Worm (Caenorhabditis elegans) whole organism, young adult: ENCODE measurements around the gene sri-31.

ENCODE experiments used
- C06A6.2 ChIP-seq: fragments of 200-800 bp; sonication (Bioruptor generic); conservative IDR thresholded peaks from 2 replicates; pipeline ENCODE4 v1.3.6; 2022; ENCODE audit warnings: missing genetic modification characterization, missing compliant biosample characterization
- C17E4.6 ChIP-seq: fragments of 200-800 bp; sonication (Bioruptor generic); IDR thresholded peaks from 2 replicates; pipeline ENCODE4 v1.3.6; 2022; ENCODE audit warnings: missing genetic modification reagents, missing genetic modification characterization, missing compliant biosample characterization
- D2030.7 ChIP-seq: fragments of 200-800 bp; sonication (Bioruptor generic); IDR thresholded peaks from 2 replicates; pipeline ENCODE4 v1.3.6; 2022; ENCODE audit warnings: missing genetic modification reagents, missing genetic modification characterization, missing compliant biosample characterization
- F33H1.4 ChIP-seq: fragments of 200-800 bp; sonication (Bioruptor generic); IDR thresholded peaks from 2 replicates; pipeline ENCODE4 v1.3.6; 2022; ENCODE audit warnings: missing genetic modification reagents, missing genetic modification characterization, missing compliant biosample characterization
- F37B4.10 ChIP-seq: fragments of 200-800 bp; sonication (Bioruptor generic); IDR thresholded peaks from 2 replicates; pipeline ENCODE4 v1.3.6; 2022; ENCODE audit warnings: missing genetic modification characterization, missing compliant biosample characterization
- F39B2.1 ChIP-seq: fragments of 200-800 bp; sonication (Bioruptor generic); IDR thresholded peaks from 2 replicates; pipeline ENCODE4 v1.3.6; 2022; ENCODE audit warnings: missing genetic modification reagents, missing genetic modification characterization, missing compliant biosample characterization
- T26A5.8 ChIP-seq: sonication (generic microtip); optimal IDR thresholded peaks from 2 replicates; lab custom pipeline; 2016; ENCODE audit warnings: missing genetic modification characterization, missing compliant biosample characterization
- ama-1 ChIP-seq, 3 experiments: fragments of 150-350 bp in 1 of 3; sonication (generic microtip) in 2 of 3; optimal IDR thresholded peaks; 2 replicates each; lab custom pipeline; 2014 to 2018; ENCODE audit warnings: missing biosample characterization in 2 of 3, missing genetic modification characterization in 2 of 3, missing genetic modification reagents in 2 of 3
- atf-7 ChIP-seq: sonication (generic microtip); optimal IDR thresholded peaks from 2 replicates; lab custom pipeline; 2017; ENCODE audit warnings: mild to moderate bottlenecking, missing genetic modification characterization, missing compliant biosample characterization
- athp-1 ChIP-seq: sonication (generic microtip); optimal IDR thresholded peaks from 2 replicates; lab custom pipeline; 2017; ENCODE audit warnings: mild to moderate bottlenecking, missing genetic modification characterization, missing compliant biosample characterization
- attf-3 ChIP-seq: fragments of 200-800 bp; sonication (Bioruptor generic); conservative IDR thresholded peaks from 2 replicates; pipeline ENCODE4 v1.3.6; 2022; ENCODE audit warnings: missing genetic modification reagents, missing genetic modification characterization, missing compliant biosample characterization
- attf-6 ChIP-seq: fragments of 200-800 bp; sonication (Bioruptor generic); IDR thresholded peaks from 2 replicates; pipeline ENCODE4 v1.3.6; 2022; ENCODE audit warnings: missing genetic modification reagents, missing genetic modification characterization, missing compliant biosample characterization
- bed-2 ChIP-seq: fragments of 200-800 bp; sonication (Bioruptor generic); IDR thresholded peaks from 2 replicates; pipeline ENCODE4 v1.3.6; 2022; ENCODE audit warnings: missing genetic modification reagents, missing genetic modification characterization, missing compliant biosample characterization
- ccch-3 ChIP-seq: fragments of 200-800 bp; sonication (Bioruptor generic); optimal IDR thresholded peaks from 2 replicates; lab custom pipeline; 2018; ENCODE audit warnings: mild to moderate bottlenecking, missing genetic modification characterization, missing compliant biosample characterization
- ceh-91 ChIP-seq: fragments of 200-800 bp; sonication (Bioruptor generic); IDR thresholded peaks from 2 replicates; pipeline ENCODE4 v1.3.6; 2022; ENCODE audit warnings: missing genetic modification reagents, missing genetic modification characterization, missing compliant biosample characterization
- dpl-1 ChIP-seq: fragments of 150-350 bp; optimal IDR thresholded peaks from 2 replicates; lab custom pipeline; 2014; ENCODE audit warnings: missing biosample characterization, missing genetic modification reagents, missing genetic modification characterization
- egl-44 ChIP-seq: fragments of 200-800 bp; sonication (Bioruptor generic); IDR thresholded peaks from 2 replicates; pipeline ENCODE4 v1.3.6; 2022; ENCODE audit warnings: missing genetic modification reagents, missing genetic modification characterization, missing compliant biosample characterization
- hmg-1.2 ChIP-seq: fragments of 200-800 bp; sonication (Bioruptor generic); IDR thresholded peaks from 2 replicates; pipeline ENCODE4 v1.3.6; 2022; ENCODE audit warnings: missing genetic modification reagents, missing genetic modification characterization, missing compliant biosample characterization
- lag-1 ChIP-seq: fragments of 200-800 bp; sonication (Bioruptor generic); IDR thresholded peaks from 2 replicates; pipeline ENCODE4 v1.3.6; 2022; ENCODE audit warnings: missing genetic modification reagents, missing genetic modification characterization, missing compliant biosample characterization
- mcd-1 ChIP-seq: fragments of 200-800 bp; sonication (Bioruptor generic); IDR thresholded peaks from 2 replicates; pipeline ENCODE4 v1.3.6; 2022; ENCODE audit warnings: missing genetic modification reagents, missing genetic modification characterization, missing compliant biosample characterization
- mxl-1 ChIP-seq: sonication (generic microtip); optimal IDR thresholded peaks from 2 replicates; lab custom pipeline; 2016; ENCODE audit warnings: missing genetic modification characterization, missing compliant biosample characterization
- pha-4 ChIP-seq: fragments of 150-350 bp; sonication (generic microtip); optimal IDR thresholded peaks from 2 replicates; lab custom pipeline; 2014; ENCODE audit warnings: missing biosample characterization, missing genetic modification reagents, missing genetic modification characterization
- rcor-1 ChIP-seq: fragments of 200-800 bp; sonication (Bioruptor generic); IDR thresholded peaks from 2 replicates; pipeline ENCODE4 v1.3.6; 2022; ENCODE audit warnings: missing genetic modification reagents, missing genetic modification characterization, missing compliant biosample characterization
- rpc-1 ChIP-seq, 2 experiments: fragments of 150-350 bp in 1 of 2; sonication (generic microtip) in 1 of 2; optimal IDR thresholded peaks; 2 replicates each; lab custom pipeline; 2014 to 2018; ENCODE audit warnings: missing biosample characterization in 1 of 2, missing genetic modification characterization in 1 of 2, missing genetic modification reagents in 1 of 2, missing genotype in 1 of 2
- snpc-1.1 ChIP-seq: sonication (generic microtip); optimal IDR thresholded peaks from 2 replicates; lab custom pipeline; 2017; ENCODE audit warnings: missing genetic modification characterization, mild to moderate bottlenecking, missing compliant biosample characterization, antibody characterized with exemption, moderate library complexity, missing genotype, missing genetic modification reagents; ENCODE audit not compliant: insufficient read depth
- unc-130 ChIP-seq: sonication (generic microtip); optimal IDR thresholded peaks from 2 replicates; lab custom pipeline; 2016; ENCODE audit warnings: missing genetic modification reagents, missing genetic modification characterization, missing compliant biosample characterization
- xnd-1 ChIP-seq: sonication (generic microtip); optimal IDR thresholded peaks from 2 replicates; lab custom pipeline; 2016; ENCODE audit warnings: missing genotype, missing genetic modification reagents, missing genetic modification characterization, missing compliant biosample characterization
- zfh-2 ChIP-seq: fragments of 200-800 bp; sonication (Bioruptor generic); conservative IDR thresholded peaks from 2 replicates; pipeline ENCODE4 v1.3.6; 2022; ENCODE audit warnings: missing genetic modification reagents, missing genetic modification characterization, missing compliant biosample characterization
- ztf-18 ChIP-seq: sonication (generic microtip); optimal IDR thresholded peaks from 2 replicates; lab custom pipeline; 2016; ENCODE audit warnings: missing genotype, mild to moderate bottlenecking, missing genetic modification characterization, missing compliant biosample characterization
- ztf-22 ChIP-seq: fragments of 200-800 bp; sonication (Bioruptor generic); optimal IDR thresholded peaks from 2 replicates; lab custom pipeline; 2018; ENCODE audit warnings: mild to moderate bottlenecking, missing genetic modification characterization, moderate library complexity, missing compliant biosample characterization

Gene sri-31

DNA sequence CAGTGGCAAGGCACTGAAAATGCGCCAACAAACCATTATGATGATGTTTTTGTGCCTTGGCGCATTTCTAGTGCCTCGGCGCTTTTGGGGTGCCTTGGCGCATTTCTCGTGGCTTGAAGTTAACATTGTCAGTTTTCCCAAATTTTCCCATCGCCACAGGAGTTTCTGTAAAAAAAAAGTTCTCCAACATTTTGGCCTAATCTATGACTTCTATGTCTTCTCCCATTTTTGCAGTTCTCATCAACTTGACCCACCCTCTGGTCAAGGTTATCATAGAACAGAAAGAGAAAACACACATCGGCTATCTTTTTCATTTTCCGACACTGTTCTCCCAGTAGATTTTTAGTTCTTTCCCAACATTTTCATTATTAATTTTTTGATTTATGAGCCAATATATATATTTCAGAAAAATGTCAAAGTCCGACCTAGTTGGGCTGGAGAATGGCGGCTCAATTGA lies 12.3 kb upstream of the sri-31 start, which contains the start of the genes B0454.26 and B0454.5:
Gene B0454.26, minus strand, starts transcription at position 101 of the 457 bp plus-strand sequence.
Gene B0454.5, plus strand, starts transcription at position 407 of the 457 bp plus-strand sequence.
- TF ChIP-seq ztf-18 (peak; percentile 28), F37B4.10 (GFP tag; lab: Robert Waterston, UW) (0 out of 2 replicates have a peak, but pooled peaks have one; percentile 50), D2030.7 (GFP tag; lab: Robert Waterston, UW) (no peak)

DNA sequence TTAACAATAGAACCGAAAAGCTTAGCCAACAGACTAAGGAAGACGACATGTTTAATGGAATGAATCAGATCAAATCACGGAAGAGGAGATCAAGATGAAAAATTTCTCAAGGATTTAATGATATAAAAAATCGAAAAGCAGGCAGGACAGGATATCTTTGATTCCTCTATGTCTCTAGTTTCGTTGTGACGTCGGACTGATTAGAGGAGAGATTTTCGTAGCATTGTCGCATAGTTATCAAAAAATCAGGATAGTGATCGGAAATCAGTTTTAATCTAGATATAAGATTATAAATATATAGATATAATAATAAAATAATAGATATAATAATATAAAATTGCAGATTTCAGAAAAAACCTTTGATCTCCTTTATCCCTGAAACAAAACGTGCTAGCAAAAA lies 7.4 kb upstream of the sri-31 start, which contains the start of gene B0454.8:
Gene B0454.8, minus strand, starts transcription at position 101 of the 400 bp plus-strand sequence.
- TF ChIP-seq xnd-1 (tag; lab: Kevin White, UChicago) (no peak), D2030.7 (GFP tag; lab: Robert Waterston, UW) (no peak), F33H1.4 (GFP tag; lab: Robert Waterston, UW) (no peak), attf-6 (GFP tag; lab: Robert Waterston, UW) (no peak), egl-44 (GFP tag; lab: Robert Waterston, UW) (no peak), ztf-18 (no peak), ztf-22 (no peak), C06A6.2 (GFP tag; lab: Robert Waterston, UW) (no peak), rcor-1 (GFP tag; lab: Robert Waterston, UW) (no peak), rpc-1 (optimal IDR thresholded peaks at IDR 0.05; lab: Kevin White, UChicago) (no peak), rpc-1 (tag; optimal IDR thresholded peaks at IDR 0.05; lab: Kevin White, UChicago) (no peak), atf-7 (tag; lab: Kevin White, UChicago) (no peak), mxl-1 (tag; lab: Kevin White, UChicago) (no peak), athp-1 (tag; lab: Kevin White, UChicago) (no peak), bed-2 (GFP tag; lab: Robert Waterston, UW) (no peak), C17E4.6 (no peak), F39B2.1 (GFP tag; lab: Robert Waterston, UW) (no peak)
- TF ChIP-seq, all 124 proteins: peak for 0

DNA sequence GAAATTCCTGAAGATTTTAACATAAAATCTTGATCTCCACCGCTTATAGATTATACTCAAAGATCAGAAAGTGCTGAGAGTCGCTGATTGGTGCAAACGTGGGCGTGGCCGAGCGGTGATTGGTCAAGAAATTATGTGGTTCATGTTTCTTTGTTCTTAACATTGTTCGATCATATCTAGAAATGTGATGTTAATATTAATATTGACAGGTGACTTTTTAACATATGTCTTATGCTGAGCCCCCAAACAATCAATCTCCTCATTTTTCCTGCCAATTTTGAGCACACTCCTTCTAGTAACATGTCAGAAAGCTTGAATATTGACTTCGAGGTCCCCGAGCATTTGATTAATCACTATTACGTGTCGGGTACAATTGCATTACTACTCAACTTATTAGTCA lies 6.8 kb upstream of the sri-31 start, which contains the start of gene sri-29:
Gene sri-29, plus strand, starts transcription at position 301 of the 400 bp plus-strand sequence.
- no peak for TF ChIP-seq hmg-1.2 (GFP tag; lab: Robert Waterston, UW)

DNA sequence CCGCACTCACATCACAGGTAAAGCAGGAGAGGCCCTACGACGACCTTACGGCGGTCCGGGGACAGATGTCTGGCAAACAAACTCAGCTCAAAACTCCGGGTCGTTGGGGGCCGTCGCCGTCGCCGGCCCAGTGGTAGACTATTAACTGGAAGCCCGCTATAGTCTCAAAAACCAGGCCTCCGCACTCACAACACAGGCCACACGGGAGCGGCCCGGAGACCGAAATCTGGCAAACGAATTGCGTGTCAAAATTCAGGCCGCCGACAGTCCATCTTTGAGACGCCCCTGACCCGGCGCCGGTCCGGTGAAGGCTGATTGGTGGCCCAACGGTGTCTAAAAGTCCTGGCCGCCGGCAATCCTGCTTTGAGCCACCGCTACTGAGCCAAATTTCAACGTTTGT lies 5.4 kb upstream of the sri-31 start:
- no peak for TF ChIP-seq T26A5.8 (tag; lab: Kevin White, UChicago)
- TF ChIP-seq mxl-1 (tag; lab: Kevin White, UChicago) = no peak
- no peak for TF ChIP-seq lag-1 (GFP tag; lab: Robert Waterston, UW)
- TF ChIP-seq xnd-1 (tag; lab: Kevin White, UChicago) = no peak
- no peak for TF ChIP-seq ccch-3 (GFP tag; lab: Kevin White, UChicago)
- no peak for TF ChIP-seq snpc-1.1 (tag; lab: Kevin White, UChicago)
- no peak for TF ChIP-seq bed-2 (GFP tag; lab: Robert Waterston, UW)
- no peak for TF ChIP-seq dpl-1 (GFP tag; lab: Kevin White, UChicago)
- peak; percentile 85 for TF ChIP-seq zfh-2 (GFP tag; lab: Robert Waterston, UW)
- TF ChIP-seq ceh-91 (GFP tag; lab: Robert Waterston, UW) = no peak
- 0 out of 2 replicates have a peak, but pooled peaks have one; percentile 20 for TF ChIP-seq attf-3
- no peak for TF ChIP-seq rpc-1 (optimal IDR thresholded peaks at IDR 0.05; lab: Kevin White, UChicago)
- TF ChIP-seq rpc-1 (tag; optimal IDR thresholded peaks at IDR 0.05; lab: Kevin White, UChicago) = no peak

DNA sequence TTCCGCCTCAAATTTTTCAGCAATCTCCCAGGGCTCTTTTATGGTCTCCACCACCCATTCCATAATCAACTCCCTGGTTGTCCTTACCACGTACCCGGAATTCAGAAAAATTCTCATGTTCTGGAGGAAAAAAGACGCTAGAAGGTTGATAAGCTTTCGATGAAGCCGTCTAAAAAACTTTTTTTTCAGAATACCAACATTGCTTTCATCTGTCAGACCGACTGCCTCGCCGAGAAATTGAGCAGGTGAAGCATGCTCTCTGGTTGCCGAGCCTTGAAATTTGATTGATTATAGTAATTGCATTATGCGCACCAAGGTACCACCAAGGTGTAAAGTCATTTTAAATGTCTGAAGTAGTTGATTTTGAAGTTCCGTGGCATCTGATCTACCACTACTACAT lies 4.9 kb upstream of the sri-31 start, which contains the start of gene sri-30:
Gene sri-30, plus strand, starts transcription at position 301 of the 400 bp plus-strand sequence.
- TF ChIP-seq mcd-1 (no peak), ama-1 (optimal IDR thresholded peaks at IDR 0.05; lab: Kevin White, UChicago) (no peak), ama-1 (GFP tag; optimal IDR thresholded peaks at IDR 0.05; lab: Kevin White, UChicago) (no peak), unc-130 (GFP tag; lab: Kevin White, UChicago) (no peak), pha-4 (tag; lab: Kevin White, UChicago) (no peak)
